Fruit fly (Drosophila melanogaster): ENCODE data around the gene Ag5r.

dm6 chrX:14832562-14833303 lies 46.4 kb upstream of the Ag5r start, which contains the start of gene CG14411:
- TF ChIP-seq Dll (optimal IDR thresholded peaks at IDR 0.05) (no peak), pan (optimal IDR thresholded peaks at IDR 0.05) (no peak), CG8478 (optimal IDR thresholded peaks at IDR 0.05) (no peak), usp (GFP tag; optimal IDR thresholded peaks at IDR 0.05) (no peak)
